Worm (Caenorhabditis elegans): ENCODE results near the gene cdh-9.

cdh-9 gene

DNA sequence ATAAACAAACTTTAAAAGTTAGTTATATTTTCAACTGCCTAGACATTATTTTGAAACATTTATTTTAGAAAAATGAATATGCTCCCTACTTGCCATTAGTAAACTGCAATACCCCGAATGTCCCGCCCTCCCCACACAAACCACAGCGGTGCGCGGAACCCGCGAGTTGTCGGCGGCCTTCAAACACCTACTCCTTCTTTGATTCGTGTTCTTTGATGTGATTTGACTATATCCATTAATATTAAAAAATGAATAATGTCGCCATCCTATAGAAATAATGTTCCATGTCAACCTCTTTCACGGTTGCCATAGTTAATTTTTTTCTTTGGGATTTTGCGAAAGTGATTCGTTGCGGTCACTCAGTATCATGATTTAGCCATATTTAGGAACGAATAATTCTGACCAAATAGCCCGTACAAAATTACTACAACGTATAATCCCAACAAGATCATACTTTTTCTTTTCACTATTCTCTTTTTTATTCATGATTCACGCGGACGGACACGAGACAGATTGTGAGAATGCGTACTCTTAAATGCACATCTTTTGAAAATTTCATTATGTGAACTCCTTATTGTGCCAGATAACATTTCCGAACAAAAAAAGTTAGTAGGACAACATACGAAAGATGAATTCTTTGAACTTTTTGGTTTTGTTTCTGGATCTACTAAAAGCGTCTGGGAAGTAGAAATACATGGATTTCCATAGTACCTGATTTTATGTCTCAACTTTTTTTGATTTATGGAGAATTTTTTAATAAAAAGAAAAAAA is 30.3 kb upstream of the cdh-9 start:
- TF ChIP-seq nhr-12 (tag; optimal IDR thresholded peaks at IDR 0.05) (no peak), snpc-4 (tag; optimal IDR thresholded peaks at IDR 0.05) (peak; percentile 90), unc-55 (GFP tag; optimal IDR thresholded peaks at IDR 0.05) (peak; percentile 39), sem-4 (tag; optimal IDR thresholded peaks at IDR 0.05) (no peak)

DNA sequence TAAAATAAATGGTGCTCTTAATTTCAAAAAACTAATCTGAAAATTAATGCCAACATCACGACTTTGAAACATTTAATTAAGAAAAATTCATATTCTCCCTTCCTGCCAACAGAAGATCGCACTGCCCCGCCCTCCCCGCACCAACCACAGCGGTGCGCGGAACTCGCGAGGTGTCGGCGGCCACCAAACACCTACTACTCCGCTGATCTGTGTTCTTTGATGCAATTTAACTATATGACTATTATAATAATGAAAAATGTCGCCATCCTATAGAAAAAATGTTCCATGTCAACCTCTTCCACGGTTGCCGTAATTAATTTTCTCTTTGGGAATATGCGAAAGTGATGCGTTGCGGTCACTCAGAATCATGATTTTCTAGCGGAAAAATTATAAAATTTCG is 29.2 kb upstream of the cdh-9 start:
- TF ChIP-seq snpc-4 (tag; optimal IDR thresholded peaks at IDR 0.05) (peak; percentile 61), sma-3 (GFP tag; optimal IDR thresholded peaks at IDR 0.05) (no peak), mbf-1 (tag; optimal IDR thresholded peaks at IDR 0.05) (no peak)

- TF ChIP-seq elt-1 (tag; optimal IDR thresholded peaks at IDR 0.05) (no peak), sma-3 (GFP tag; optimal IDR thresholded peaks at IDR 0.05) (no peak), C34F6.9 (tag; optimal IDR thresholded peaks at IDR 0.05) (no peak), nhr-77 (tag; optimal IDR thresholded peaks at IDR 0.05) (no peak), unc-39 (tag; optimal IDR thresholded peaks at IDR 0.05) (no peak), aly-2 (tag; optimal IDR thresholded peaks at IDR 0.05) (no peak), snpc-4 (tag; optimal IDR thresholded peaks at IDR 0.05) (peak; percentile 90), mab-5 (tag; optimal IDR thresholded peaks at IDR 0.05) (no peak), crh-2 (tag; optimal IDR thresholded peaks at IDR 0.05) (no peak), nhr-23 (tag; optimal IDR thresholded peaks at IDR 0.05) (no peak), ama-1 (optimal IDR thresholded peaks at IDR 0.05) (peak; percentile 11), zag-1 (tag; optimal IDR thresholded peaks at IDR 0.05) (no peak), sem-4 (tag; optimal IDR thresholded peaks at IDR 0.05) (no peak), F13H6.1 (tag; optimal IDR thresholded peaks at IDR 0.05) (no peak), ztf-4 (tag; optimal IDR thresholded peaks at IDR 0.05) (no peak), nhr-237 (tag; optimal IDR thresholded peaks at IDR 0.05) (no peak), sma-9 (GFP tag; optimal IDR thresholded peaks at IDR 0.05) (no peak), sma-9 (tag; optimal IDR thresholded peaks at IDR 0.05) (no peak)
Measured at ce11 chrX:16566358-16566757, 28.7 kb upstream of the cdh-9 start.

- TF ChIP-seq unc-55 (GFP tag; optimal IDR thresholded peaks at IDR 0.05) (no peak), snpc-4 (tag; optimal IDR thresholded peaks at IDR 0.05) (peak; percentile 51)
Measured at ce11 chrX:16571877-16572276, 23.2 kb upstream of the cdh-9 start.

ce11 chrX:16574303-16574702 is 20.7 kb upstream of the cdh-9 start:
- no peak for TF ChIP-seq snpc-4 (tag; optimal IDR thresholded peaks at IDR 0.05)
- no peak for TF ChIP-seq ceh-82 (tag; optimal IDR thresholded peaks at IDR 0.05)
- no peak for TF ChIP-seq alr-1 (tag; optimal IDR thresholded peaks at IDR 0.05)
- no peak for TF ChIP-seq blmp-1 (tag; optimal IDR thresholded peaks at IDR 0.05; ENCODE audit: insufficient read depth)
- no peak for TF ChIP-seq nhr-12 (tag; optimal IDR thresholded peaks at IDR 0.05)
- TF ChIP-seq unc-39 (tag; optimal IDR thresholded peaks at IDR 0.05) = no peak
- TF ChIP-seq nhr-6 (tag; optimal IDR thresholded peaks at IDR 0.05) = no peak
- TF ChIP-seq ztf-11 (tag; optimal IDR thresholded peaks at IDR 0.05) = no peak
- no peak for TF ChIP-seq elt-1 (tag; optimal IDR thresholded peaks at IDR 0.05)
- no peak for TF ChIP-seq lsy-2 (tag; optimal IDR thresholded peaks at IDR 0.05)
- no peak for TF ChIP-seq aly-2 (tag; optimal IDR thresholded peaks at IDR 0.05)
- TF ChIP-seq sma-3 (GFP tag; optimal IDR thresholded peaks at IDR 0.05) = no peak
- no peak for TF ChIP-seq elt-3 (tag; optimal IDR thresholded peaks at IDR 0.05)

ce11 chrX:16575262-16575661 is 19.8 kb upstream of the cdh-9 start:
- TF ChIP-seq mbf-1 (tag; optimal IDR thresholded peaks at IDR 0.05) = no peak
- no peak for TF ChIP-seq alr-1 (tag; optimal IDR thresholded peaks at IDR 0.05)
- no peak for TF ChIP-seq ama-1 (optimal IDR thresholded peaks at IDR 0.05)
- TF ChIP-seq ztf-11 (tag; optimal IDR thresholded peaks at IDR 0.05) = no peak
- TF ChIP-seq Y55F3AM.14 (GFP tag; optimal IDR thresholded peaks at IDR 0.05) = no peak
- no peak for TF ChIP-seq ztf-1 (GFP tag; conservative IDR thresholded peaks at IDR 0.05)
- no peak for TF ChIP-seq blmp-1 (tag; optimal IDR thresholded peaks at IDR 0.05; ENCODE audit: insufficient read depth)
- TF ChIP-seq fos-1 (tag; optimal IDR thresholded peaks at IDR 0.05) = no peak
- no peak for TF ChIP-seq R02D3.7 (tag; optimal IDR thresholded peaks at IDR 0.05)
- TF ChIP-seq ceh-82 (tag; optimal IDR thresholded peaks at IDR 0.05) = no peak
- TF ChIP-seq nhr-6 (tag; optimal IDR thresholded peaks at IDR 0.05) = no peak
- TF ChIP-seq ztf-4 (tag; optimal IDR thresholded peaks at IDR 0.05) = no peak
- TF ChIP-seq F13H6.1 (tag; optimal IDR thresholded peaks at IDR 0.05) = no peak
- TF ChIP-seq nhr-21 (tag; optimal IDR thresholded peaks at IDR 0.05) = no peak
- TF ChIP-seq snpc-4 (tag; optimal IDR thresholded peaks at IDR 0.05) = no peak
- TF ChIP-seq sma-3 (GFP tag; optimal IDR thresholded peaks at IDR 0.05) = no peak
- TF ChIP-seq aly-2 (tag; optimal IDR thresholded peaks at IDR 0.05) = no peak
- no peak for TF ChIP-seq sma-9 (GFP tag; optimal IDR thresholded peaks at IDR 0.05)
- no peak for TF ChIP-seq sma-9 (tag; optimal IDR thresholded peaks at IDR 0.05)

Data from whole organism, L2 larva.